Fruit fly (Drosophila melanogaster) whole organism, pupa: ENCODE data around the gene Lamtor3.

Experiments used
- CG10348 ChIP-seq: fragments of 200-800 bp; sonication (Bioruptor generic); IDR thresholded peaks from 2 replicates; pipeline ENCODE4 v1.3.6; 2022; ENCODE audit warnings: missing biosample characterization, missing genetic modification characterization
- CG12605 ChIP-seq: fragments of 200-800 bp; sonication (Bioruptor generic); IDR thresholded peaks from 2 replicates; pipeline ENCODE4 v1.3.6; 2022; ENCODE audit warnings: missing biosample characterization, missing genetic modification characterization
- CG13204 ChIP-seq: fragments of 200-800 bp; sonication (Bioruptor generic); optimal IDR thresholded peaks from 2 replicates; lab custom pipeline; 2018; ENCODE audit warnings: missing biosample characterization, mild to moderate bottlenecking, missing genetic modification characterization, moderate library complexity
- CG14655 ChIP-seq: fragments of 200-800 bp; sonication (Bioruptor generic); optimal IDR thresholded peaks from 3 replicates; lab custom pipeline; 2017; ENCODE audit warnings: mild to moderate bottlenecking, missing biosample characterization, missing genetic modification reagents, missing genetic modification characterization
- CG15710 ChIP-seq: fragments of 200-800 bp; sonication (Bioruptor generic); optimal IDR thresholded peaks from 2 replicates; lab custom pipeline; 2018; ENCODE audit warnings: missing biosample characterization, mild to moderate bottlenecking, missing genetic modification characterization, moderate library complexity
- CG17806 ChIP-seq: fragments of 200-800 bp; sonication (Bioruptor generic); optimal IDR thresholded peaks from 2 replicates; lab custom pipeline; 2018; ENCODE audit warnings: missing biosample characterization, mild to moderate bottlenecking, missing genetic modification characterization, moderate library complexity
- CG32121 ChIP-seq: fragments of 200-800 bp; sonication (Bioruptor generic); IDR thresholded peaks from 2 replicates; pipeline ENCODE4 v1.3.6; 2022; ENCODE audit warnings: missing biosample characterization, missing genetic modification characterization
- CG34367 ChIP-seq: fragments of 200-800 bp; sonication (Bioruptor generic); optimal IDR thresholded peaks from 2 replicates; lab custom pipeline; 2018; ENCODE audit warnings: missing biosample characterization, mild to moderate bottlenecking, missing genetic modification characterization
- CG4496 ChIP-seq: fragments of 200-800 bp; sonication (Bioruptor generic); IDR thresholded peaks from 3 replicates; pipeline ENCODE4 v1.3.6; 2022; ENCODE audit warnings: missing biosample characterization, missing genetic modification characterization
- CG8159 ChIP-seq: fragments of 200-800 bp; sonication (Bioruptor generic); optimal IDR thresholded peaks from 3 replicates; lab custom pipeline; 2018; ENCODE audit warnings: missing biosample characterization, mild to moderate bottlenecking, missing genetic modification characterization, moderate library complexity
- CG8301 ChIP-seq: fragments of 200-800 bp; sonication (Bioruptor generic); optimal IDR thresholded peaks from 2 replicates; lab custom pipeline; 2018; ENCODE audit warnings: missing biosample characterization, mild to moderate bottlenecking, missing genetic modification characterization
- CG9948 ChIP-seq: fragments of 200-800 bp; sonication (Bioruptor generic); optimal IDR thresholded peaks from 2 replicates; lab custom pipeline; 2018; ENCODE audit warnings: missing biosample characterization, mild to moderate bottlenecking, missing genetic modification characterization, moderate library complexity
- D1 ChIP-seq: fragments of 200-800 bp; sonication (Bioruptor generic); optimal IDR thresholded peaks from 2 replicates; lab custom pipeline; 2018; ENCODE audit warnings: missing biosample characterization, mild to moderate bottlenecking, missing genetic modification characterization, moderate library complexity
- EcR ChIP-seq: fragments of 200-800 bp; sonication (Bioruptor generic); optimal IDR thresholded peaks from 3 replicates; lab custom pipeline; 2019; ENCODE audit warnings: missing biosample characterization, missing genetic modification characterization, mild to moderate bottlenecking, moderate library complexity, missing genetic modification reagents
- Ets98B ChIP-seq: fragments of 200-800 bp; sonication (Bioruptor generic); IDR thresholded peaks from 2 replicates; pipeline ENCODE4 v1.3.6; 2022; ENCODE audit warnings: missing biosample characterization, missing genetic modification characterization
- Pif1A ChIP-seq: fragments of 200-800 bp; sonication (Bioruptor generic); optimal IDR thresholded peaks from 3 replicates; lab custom pipeline; 2016; ENCODE audit warnings: missing biosample characterization, missing genetic modification characterization
- Pif1B ChIP-seq: fragments of 200-800 bp; sonication (Bioruptor generic); optimal IDR thresholded peaks from 3 replicates; lab custom pipeline; 2016; ENCODE audit warnings: missing biosample characterization, missing genetic modification characterization
- Snoo ChIP-seq: fragments of 200-800 bp; sonication (Bioruptor generic); optimal IDR thresholded peaks from 3 replicates; lab custom pipeline; 2017; ENCODE audit warnings: missing biosample characterization, mild to moderate bottlenecking, missing genetic modification characterization, inconsistent platforms
- fd96Ca ChIP-seq: fragments of 200-800 bp; sonication (Bioruptor generic); IDR thresholded peaks from 3 replicates; pipeline ENCODE4 v1.3.6; 2022; ENCODE audit warnings: missing biosample characterization, missing genetic modification characterization
- gl ChIP-seq: fragments of 200-800 bp; sonication (Bioruptor generic); optimal IDR thresholded peaks from 2 replicates; lab custom pipeline; 2018; ENCODE audit warnings: missing biosample characterization, mild to moderate bottlenecking, missing genetic modification characterization
- rn ChIP-seq: fragments of 200-800 bp; sonication (Bioruptor generic); IDR thresholded peaks from 2 replicates; pipeline ENCODE4 v1.3.6; 2022; ENCODE audit warnings: missing biosample characterization, missing genetic modification characterization

Lamtor3 gene

dm6 chr2L:17452624-17453023, 28.4 kb upstream of the Lamtor3 start, which contains the start of gene CG5050:
Gene CG5050 (plus strand): TSS chr2L:17452924.
- TF ChIP-seq D1 (tag; lab: Kevin White, UChicago), result no peak
- TF ChIP-seq EcR (GFP tag; lab: Kevin White, UChicago), result no peak
- TF ChIP-seq fd96Ca, result no peak
- TF ChIP-seq rn (GFP tag; lab: Robert Waterston, UW), result no peak
- no peak for TF ChIP-seq CG12605
- TF ChIP-seq CG9948 (tag; lab: Kevin White, UChicago), result no peak
- no peak for TF ChIP-seq CG34367 (tag; lab: Kevin White, UChicago)
- no peak for TF ChIP-seq Snoo (tag; lab: Kevin White, UChicago)
- no peak for TF ChIP-seq CG8159 (tag; lab: Kevin White, UChicago)
- TF ChIP-seq Pif1B, result no peak
- TF ChIP-seq Ets98B, result no peak
- no peak for TF ChIP-seq CG8301 (tag; lab: Kevin White, UChicago)
- TF ChIP-seq CG15710 (tag; lab: Kevin White, UChicago), result no peak
- no peak for TF ChIP-seq CG13204 (GFP tag; lab: Kevin White, UChicago)
- TF ChIP-seq CG4496 (GFP tag; lab: Robert Waterston, UW), result no peak

dm6 chr2L:17455823-17456222, 25.2 kb upstream of the Lamtor3 start, which contains the start of gene SPH93:
Gene SPH93 (minus strand): TSS chr2L:17455923.
- TF ChIP-seq CG12605, result no peak
- TF ChIP-seq CG13204 (GFP tag; lab: Kevin White, UChicago), result no peak
- TF ChIP-seq Ets98B, result no peak
- TF ChIP-seq CG8159 (tag; lab: Kevin White, UChicago), result no peak
- TF ChIP-seq rn (GFP tag; lab: Robert Waterston, UW), result no peak
- no peak for TF ChIP-seq CG15710 (tag; lab: Kevin White, UChicago)
- no peak for TF ChIP-seq EcR (GFP tag; lab: Kevin White, UChicago)
- TF ChIP-seq CG10348 (GFP tag; lab: Robert Waterston, UW), result no peak
- no peak for TF ChIP-seq CG17806 (tag; lab: Kevin White, UChicago)
- no peak for TF ChIP-seq CG9948 (tag; lab: Kevin White, UChicago)
- no peak for TF ChIP-seq Pif1A
- TF ChIP-seq CG34367 (tag; lab: Kevin White, UChicago), result no peak
- TF ChIP-seq Snoo (tag; lab: Kevin White, UChicago), result no peak
- TF ChIP-seq gl (tag; lab: Kevin White, UChicago), result no peak
- TF ChIP-seq Pif1B, result no peak
- no peak for TF ChIP-seq fd96Ca
- no peak for TF ChIP-seq CG8301 (tag; lab: Kevin White, UChicago)
- TF ChIP-seq CG32121, result no peak

- no peak for TF ChIP-seq CG34367 (tag; lab: Kevin White, UChicago)
- no peak for TF ChIP-seq CG12605
- no peak for TF ChIP-seq CG32121
- TF ChIP-seq CG13204 (GFP tag; lab: Kevin White, UChicago), result no peak
- TF ChIP-seq CG9948 (tag; lab: Kevin White, UChicago), result no peak
- TF ChIP-seq CG15710 (tag; lab: Kevin White, UChicago), result no peak
- no peak for TF ChIP-seq CG10348 (GFP tag; lab: Robert Waterston, UW)
- no peak for TF ChIP-seq Ets98B
Observed at dm6 chr2L:17457944-17458343, 23.1 kb upstream of the Lamtor3 start, which contains the start of gene CG18563. Gene CG18563 (minus strand): TSS chr2L:17458044.

dm6 chr2L:17465915-17466677, 14.9 kb upstream of the Lamtor3 start:
- TF ChIP-seq CG4496 (GFP tag; lab: Robert Waterston, UW) (peak; percentile 87), CG10348 (GFP tag; lab: Robert Waterston, UW) (peak; percentile 48; the same call in 1 of the 2 replicates), gl (tag; lab: Kevin White, UChicago) (peak; percentile 61), CG8159 (tag; lab: Kevin White, UChicago) (peak; percentile 82), CG17806 (tag; lab: Kevin White, UChicago) (peak; percentile 81), Pif1B (peak; percentile 65), Ets98B (peak; percentile 86; the same call in 1 of the 2 replicates), CG12605 (peak; percentile 79; the same call in 1 of the 2 replicates), CG8301 (tag; lab: Kevin White, UChicago) (peak; percentile 88), CG34367 (tag; lab: Kevin White, UChicago) (peak; percentile 82), rn (GFP tag; lab: Robert Waterston, UW) (peak; percentile 40; the same call in 1 of the 2 replicates), CG13204 (GFP tag; lab: Kevin White, UChicago) (no peak), CG9948 (tag; lab: Kevin White, UChicago) (peak; percentile 83), Pif1A (peak; percentile 81), D1 (tag; lab: Kevin White, UChicago) (peak; percentile 53), fd96Ca (peak; percentile 70; the same call in 2 of the 3 replicates), CG15710 (tag; lab: Kevin White, UChicago) (peak; percentile 77), EcR (GFP tag; lab: Kevin White, UChicago) (no peak), CG32121 (peak; percentile 80), CG14655 (GFP tag; lab: Kevin White, UChicago) (peak; percentile 87), Snoo (tag; lab: Kevin White, UChicago) (peak; percentile 26)

- no peak for TF ChIP-seq D1 (tag; lab: Kevin White, UChicago)
- TF ChIP-seq CG13204 (GFP tag; lab: Kevin White, UChicago), result no peak
- TF ChIP-seq fd96Ca, result 0 out of 3 replicates have a peak, but pooled peaks have one; percentile 12
- peak; percentile 56 for TF ChIP-seq CG14655 (GFP tag; lab: Kevin White, UChicago)
- 0 out of 2 replicates have a peak, but pooled peaks have one; percentile 48 for TF ChIP-seq CG32121
- TF ChIP-seq EcR (GFP tag; lab: Kevin White, UChicago), result no peak
- TF ChIP-seq CG34367 (tag; lab: Kevin White, UChicago), result peak; percentile 28
- peak; percentile 53 for TF ChIP-seq CG4496 (GFP tag; lab: Robert Waterston, UW)
- peak; percentile 46 for TF ChIP-seq CG9948 (tag; lab: Kevin White, UChicago)
- TF ChIP-seq rn (GFP tag; lab: Robert Waterston, UW), result no peak
- TF ChIP-seq Pif1A, result peak; percentile 34
- no peak for TF ChIP-seq gl (tag; lab: Kevin White, UChicago)
- TF ChIP-seq CG8159 (tag; lab: Kevin White, UChicago), result peak; percentile 44
- TF ChIP-seq CG12605, result peak; percentile 38; the same call in 1 of the 2 replicates
- peak; percentile 54 for TF ChIP-seq CG8301 (tag; lab: Kevin White, UChicago)
- TF ChIP-seq CG10348 (GFP tag; lab: Robert Waterston, UW), result no peak
- no peak; the same call in 1 of the 2 replicates for TF ChIP-seq Ets98B
- TF ChIP-seq Pif1B, result no peak
- TF ChIP-seq CG15710 (tag; lab: Kevin White, UChicago), result peak; percentile 49
- no peak for TF ChIP-seq Snoo (tag; lab: Kevin White, UChicago)
- TF ChIP-seq CG17806 (tag; lab: Kevin White, UChicago), result peak; percentile 36
Observed at dm6 chr2L:17466950-17467349, 14.1 kb upstream of the Lamtor3 start.
